Fruit fly (Drosophila melanogaster) whole organism: Measurements from ENCODE around the gene Tbca.

Experiments used
- CG8478 ChIP-seq: fragments of >200 bp; optimal IDR thresholded peaks from 2 replicates; lab custom pipeline; 2018; ENCODE audit warnings: inconsistent platforms
- Dll ChIP-seq: fragments of >200 bp; optimal IDR thresholded peaks from 2 replicates; lab custom pipeline; 2017
- pan ChIP-seq: fragments of >200 bp; optimal IDR thresholded peaks from 2 replicates; lab custom pipeline; 2017
- psq ChIP-seq: fragments of >200 bp; optimal IDR thresholded peaks from 2 replicates; lab custom pipeline; 2017

DNA sequence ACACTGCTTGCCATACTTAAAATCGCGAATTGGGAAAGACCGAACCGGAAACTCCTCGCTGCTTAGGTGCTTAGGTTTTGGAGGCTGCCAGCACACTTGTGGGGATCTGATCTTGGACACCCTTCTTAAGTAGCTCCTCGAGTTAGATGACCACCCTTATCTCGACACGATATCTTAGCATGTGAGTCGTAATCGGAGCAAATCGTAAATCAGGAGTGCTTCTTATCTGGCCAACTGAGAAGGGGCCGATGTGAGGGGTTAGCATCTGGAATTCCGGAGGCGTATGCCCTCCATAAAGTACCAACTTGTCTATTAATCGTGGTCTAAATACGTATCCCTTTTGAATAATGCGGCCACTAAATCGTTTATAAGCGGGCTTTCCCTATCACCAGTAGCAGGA is 11.3 kb downstream of the Tbca start, which contains the start of gene salt:
- no peak for TF ChIP-seq pan
- TF ChIP-seq CG8478 (lab: Kevin White, UChicago), result no peak
- no peak for TF ChIP-seq psq
- no peak for TF ChIP-seq Dll (lab: Kevin White, UChicago)
